Worm (Caenorhabditis elegans): ENCODE measurements around the gene scav-2.

DNA sequence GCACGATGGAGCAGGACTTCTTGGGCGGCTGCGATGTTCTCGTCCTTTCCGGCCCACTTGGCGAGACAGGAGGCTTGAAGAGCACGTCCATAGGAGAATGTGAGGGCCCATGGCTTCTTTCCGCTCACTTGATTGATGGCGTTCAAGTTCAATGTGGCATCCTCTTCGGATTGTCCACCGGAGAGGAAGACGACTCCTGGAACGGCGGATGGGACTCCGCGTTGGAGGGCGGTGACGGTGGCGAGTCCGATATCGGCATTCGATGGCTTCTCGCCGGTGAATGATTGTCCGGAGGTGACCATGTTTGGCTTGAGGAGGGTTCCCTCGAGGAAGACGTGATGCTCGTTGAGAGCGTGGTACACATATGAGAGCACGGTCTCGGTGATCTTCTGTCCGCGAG is 8.4 kb upstream of the scav-2 start:
- TF ChIP-seq sea-2 (GFP tag; IDR thresholded peaks at IDR 0.05), result 0 out of 2 replicates have a peak, but pooled peaks have one; percentile 8
- TF ChIP-seq snpc-4 (GFP tag; optimal IDR thresholded peaks at IDR 0.05), result no peak
- TF ChIP-seq snpc-4 (tag; optimal IDR thresholded peaks at IDR 0.05), result no peak
- TF ChIP-seq dpff-1 (tag; optimal IDR thresholded peaks at IDR 0.05), result no peak
- TF ChIP-seq hlh-12 (tag; optimal IDR thresholded peaks at IDR 0.05), result no peak
- no peak for TF ChIP-seq snpc-1.3 (tag; optimal IDR thresholded peaks at IDR 0.05; ENCODE audit: insufficient read depth)
- TF ChIP-seq ama-1 (optimal IDR thresholded peaks at IDR 0.05), result no peak
- no peak for TF ChIP-seq ama-1 (GFP tag; optimal IDR thresholded peaks at IDR 0.05)

Data from whole organism, young adult.